Worm (Caenorhabditis elegans) whole organism, L1 larva: ENCODE results near the gene nspe-7.

Experiments
- C04F5.9 ChIP-seq: sonication (generic microtip); optimal IDR thresholded peaks from 2 replicates; lab custom pipeline; 2016; ENCODE audit warnings: missing genetic modification characterization, missing compliant biosample characterization
- C34B4.2 ChIP-seq: sonication (generic microtip); optimal IDR thresholded peaks from 2 replicates; lab custom pipeline; 2017; ENCODE audit warnings: mild to moderate bottlenecking, missing genetic modification characterization, missing compliant biosample characterization
- Y116A8C.19 ChIP-seq: sonication (generic microtip); optimal IDR thresholded peaks from 2 replicates; lab custom pipeline; 2016; ENCODE audit warnings: missing compliant biosample characterization, missing genetic modification characterization, borderline replicate concordance
- aha-1 ChIP-seq: fragments of 150-350 bp; optimal IDR thresholded peaks from 2 replicates; lab custom pipeline; 2014; ENCODE audit warnings: missing biosample characterization, missing genetic modification characterization
- alr-1 ChIP-seq: fragments of 200-800 bp; sonication (Bioruptor generic); optimal IDR thresholded peaks from 2 replicates; lab custom pipeline; 2018; ENCODE audit warnings: borderline replicate concordance, mild to moderate bottlenecking, missing genetic modification characterization, missing compliant biosample characterization
- ama-1 ChIP-seq: fragments of 150-350 bp; optimal IDR thresholded peaks from 2 replicates; lab custom pipeline; 2014
- blmp-1 ChIP-seq: fragments of 150-350 bp; optimal IDR thresholded peaks from 2 replicates; lab custom pipeline; 2014; ENCODE audit warnings: missing biosample characterization, missing genetic modification characterization
- ceh-82 ChIP-seq, 3 experiments: fragments of 150-350 bp in 1 of 3; sonication (generic microtip) in 2 of 3; optimal IDR thresholded peaks; 2 replicates each; lab custom pipeline; 2014 to 2017; ENCODE audit warnings: missing biosample characterization in 3 of 3, missing genetic modification characterization in 3 of 3
- ceh-88 ChIP-seq: fragments of 200-800 bp; sonication (Bioruptor generic); IDR thresholded peaks from 2 replicates; pipeline ENCODE4 v1.3.6; 2022; ENCODE audit warnings: missing genetic modification characterization, missing compliant biosample characterization
- ceh-90 ChIP-seq: sonication (generic microtip); optimal IDR thresholded peaks from 2 replicates; lab custom pipeline; 2016; ENCODE audit warnings: missing genetic modification characterization, missing compliant biosample characterization
- ces-1 ChIP-seq: fragments of 150-350 bp; optimal IDR thresholded peaks from 2 replicates; lab custom pipeline; 2014; ENCODE audit warnings: missing biosample characterization, missing genetic modification reagents, missing genetic modification characterization
- egl-13 ChIP-seq: sonication (generic microtip); optimal IDR thresholded peaks from 2 replicates; lab custom pipeline; 2016; ENCODE audit warnings: missing genotype, missing genetic modification reagents, missing genetic modification characterization, missing compliant biosample characterization
- egl-27 ChIP-seq, 2 experiments: fragments of 150-350 bp in 1 of 2; sonication (generic microtip); optimal IDR thresholded peaks; 3 replicates each; lab custom pipeline; 2017 to 2018; ENCODE audit warnings: missing biosample characterization in 2 of 2, missing genetic modification characterization in 2 of 2, missing genetic modification reagents in 2 of 2
- elt-3 ChIP-seq, 6 experiments: fragments of 150-350 bp in 1 of 6; sonication (generic microtip); optimal IDR thresholded peaks; 2 replicates each; lab custom pipeline; 2017 to 2018; ENCODE audit warnings: missing biosample characterization in 6 of 6, missing genetic modification characterization in 6 of 6, inconsistent platforms in 1 of 6
- ets-5 ChIP-seq: fragments of 200-800 bp; sonication (Bioruptor generic); IDR thresholded peaks from 2 replicates; pipeline ENCODE4 v1.3.6; 2022; ENCODE audit warnings: missing genetic modification characterization, missing compliant biosample characterization
- fkh-10 ChIP-seq: sonication (generic microtip); optimal IDR thresholded peaks from 2 replicates; lab custom pipeline; 2017; ENCODE audit warnings: missing biosample characterization, missing genetic modification reagents, missing genetic modification characterization
- fos-1 ChIP-seq: fragments of 150-350 bp; optimal IDR thresholded peaks from 2 replicates; lab custom pipeline; 2014; ENCODE audit warnings: missing biosample characterization, missing genetic modification characterization
- hlh-17 ChIP-seq: fragments of 200-800 bp; sonication (Bioruptor generic); optimal IDR thresholded peaks from 2 replicates; lab custom pipeline; 2018; ENCODE audit warnings: missing genetic modification characterization, mild to moderate bottlenecking, missing compliant biosample characterization, moderate library complexity, borderline replicate concordance
- hpl-2 ChIP-seq: fragments of 150-350 bp; optimal IDR thresholded peaks from 2 replicates; lab custom pipeline; 2014; ENCODE audit warnings: missing biosample characterization, missing genetic modification reagents, missing genetic modification characterization
- isw-1 ChIP-seq: fragments of 200-800 bp; sonication (Bioruptor generic); IDR thresholded peaks from 2 replicates; pipeline ENCODE4 v1.3.6; 2022; ENCODE audit warnings: missing genetic modification characterization, missing compliant biosample characterization
- lin-13 ChIP-seq: fragments of 150-350 bp; optimal IDR thresholded peaks from 2 replicates; lab custom pipeline; 2014; ENCODE audit warnings: missing biosample characterization, missing genetic modification reagents, missing genetic modification characterization
- lin-14 ChIP-seq: fragments of 200-800 bp; sonication (Bioruptor generic); optimal IDR thresholded peaks from 2 replicates; lab custom pipeline; 2018; ENCODE audit warnings: mild to moderate bottlenecking, missing genetic modification characterization, moderate library complexity, missing compliant biosample characterization
- lin-35 ChIP-seq, 2 experiments: fragments of 150-350 bp; optimal IDR thresholded peaks; 2 replicates each; lab custom pipeline; 2014; ENCODE audit warnings: missing biosample characterization in 2 of 2, missing genetic modification characterization in 2 of 2, missing genetic modification reagents in 2 of 2
- lin-39 ChIP-seq: fragments of 150-350 bp; optimal IDR thresholded peaks from 2 replicates; lab custom pipeline; 2014; ENCODE audit warnings: missing biosample characterization, missing genetic modification reagents, missing genetic modification characterization
- lsy-2 ChIP-seq, 2 experiments: fragments of 150-350 bp; optimal IDR thresholded peaks; 2 replicates each; lab custom pipeline; 2014; ENCODE audit warnings: missing biosample characterization in 2 of 2, missing genetic modification characterization in 2 of 2
- mef-2 ChIP-seq: fragments of 150-350 bp; optimal IDR thresholded peaks from 2 replicates; lab custom pipeline; 2014; ENCODE audit warnings: missing biosample characterization, missing genetic modification characterization
- mep-1 ChIP-seq: fragments of 150-350 bp; optimal IDR thresholded peaks from 2 replicates; lab custom pipeline; 2014; ENCODE audit warnings: missing biosample characterization, missing genetic modification characterization
- nhr-11 ChIP-seq: fragments of 150-350 bp; optimal IDR thresholded peaks from 2 replicates; lab custom pipeline; 2014; ENCODE audit warnings: missing biosample characterization, missing genetic modification characterization
- nhr-20 ChIP-seq: sonication (generic microtip); optimal IDR thresholded peaks from 2 replicates; lab custom pipeline; 2016; ENCODE audit warnings: mild to moderate bottlenecking, missing genetic modification characterization, missing compliant biosample characterization
- nhr-237 ChIP-seq: fragments of 150-350 bp; optimal IDR thresholded peaks from 2 replicates; lab custom pipeline; 2014; ENCODE audit warnings: missing biosample characterization, missing genetic modification characterization
- nhr-71 ChIP-seq: sonication (generic microtip); optimal IDR thresholded peaks from 2 replicates; lab custom pipeline; 2016; ENCODE audit warnings: mild to moderate bottlenecking, missing genetic modification characterization, moderate library complexity, missing compliant biosample characterization
- nhr-76 ChIP-seq: sonication (generic microtip); optimal IDR thresholded peaks from 2 replicates; lab custom pipeline; 2017; ENCODE audit warnings: missing biosample characterization, missing genetic modification characterization
- nhr-77 ChIP-seq: fragments of 150-350 bp; optimal IDR thresholded peaks from 2 replicates; lab custom pipeline; 2014; ENCODE audit warnings: missing biosample characterization, missing genetic modification characterization
- pag-3 ChIP-seq: sonication (generic microtip); optimal IDR thresholded peaks from 2 replicates; lab custom pipeline; 2017; ENCODE audit warnings: missing genetic modification characterization, mild to moderate bottlenecking, missing compliant biosample characterization, antibody characterized with exemption, borderline replicate concordance; ENCODE audit not compliant: insufficient read depth
- pqm-1 ChIP-seq: sonication (generic microtip); optimal IDR thresholded peaks from 3 replicates; lab custom pipeline; 2017; ENCODE audit warnings: missing biosample characterization, missing genetic modification characterization
- rnt-1 ChIP-seq: sonication (generic microtip); optimal IDR thresholded peaks from 2 replicates; lab custom pipeline; 2016; ENCODE audit warnings: mild to moderate bottlenecking, missing genetic modification characterization, moderate library complexity, missing compliant biosample characterization
- skn-1 ChIP-seq: fragments of 150-350 bp; optimal IDR thresholded peaks from 2 replicates; lab custom pipeline; 2014; ENCODE audit warnings: missing biosample characterization, missing genetic modification characterization
- snu-23 ChIP-seq: sonication (generic microtip); optimal IDR thresholded peaks from 2 replicates; lab custom pipeline; 2016; ENCODE audit warnings: missing genetic modification characterization, missing compliant biosample characterization
- swsn-7 ChIP-seq: sonication (generic microtip); optimal IDR thresholded peaks from 2 replicates; lab custom pipeline; 2016; ENCODE audit warnings: missing genetic modification characterization, missing compliant biosample characterization
- unc-30 ChIP-seq: sonication (generic microtip); optimal IDR thresholded peaks from 2 replicates; lab custom pipeline; 2017; ENCODE audit warnings: missing biosample characterization, missing genetic modification characterization
- unc-62 ChIP-seq: fragments of 150-350 bp; optimal IDR thresholded peaks from 2 replicates; lab custom pipeline; 2014; ENCODE audit warnings: missing biosample characterization, missing genetic modification reagents, missing genetic modification characterization
- unc-86 ChIP-seq: sonication (generic microtip); optimal IDR thresholded peaks from 2 replicates; lab custom pipeline; 2016; ENCODE audit warnings: missing genetic modification characterization, missing compliant biosample characterization
- unc-98 ChIP-seq: fragments of 200-800 bp; sonication (Bioruptor generic); IDR thresholded peaks from 2 replicates; pipeline ENCODE4 v1.3.6; 2022; ENCODE audit warnings: missing genetic modification characterization, missing compliant biosample characterization
- xbp-1 ChIP-seq: sonication (generic microtip); optimal IDR thresholded peaks from 2 replicates; lab custom pipeline; 2016; ENCODE audit warnings: missing genetic modification characterization, missing compliant biosample characterization
- zip-4 ChIP-seq: fragments of 200-800 bp; sonication (Bioruptor generic); optimal IDR thresholded peaks from 2 replicates; lab custom pipeline; 2018; ENCODE audit warnings: mild to moderate bottlenecking, missing genetic modification characterization, moderate library complexity, missing compliant biosample characterization
- ztf-4 ChIP-seq: fragments of 150-350 bp; optimal IDR thresholded peaks from 2 replicates; lab custom pipeline; 2014; ENCODE audit warnings: missing biosample characterization, missing genetic modification characterization

Gene nspe-7

DNA sequence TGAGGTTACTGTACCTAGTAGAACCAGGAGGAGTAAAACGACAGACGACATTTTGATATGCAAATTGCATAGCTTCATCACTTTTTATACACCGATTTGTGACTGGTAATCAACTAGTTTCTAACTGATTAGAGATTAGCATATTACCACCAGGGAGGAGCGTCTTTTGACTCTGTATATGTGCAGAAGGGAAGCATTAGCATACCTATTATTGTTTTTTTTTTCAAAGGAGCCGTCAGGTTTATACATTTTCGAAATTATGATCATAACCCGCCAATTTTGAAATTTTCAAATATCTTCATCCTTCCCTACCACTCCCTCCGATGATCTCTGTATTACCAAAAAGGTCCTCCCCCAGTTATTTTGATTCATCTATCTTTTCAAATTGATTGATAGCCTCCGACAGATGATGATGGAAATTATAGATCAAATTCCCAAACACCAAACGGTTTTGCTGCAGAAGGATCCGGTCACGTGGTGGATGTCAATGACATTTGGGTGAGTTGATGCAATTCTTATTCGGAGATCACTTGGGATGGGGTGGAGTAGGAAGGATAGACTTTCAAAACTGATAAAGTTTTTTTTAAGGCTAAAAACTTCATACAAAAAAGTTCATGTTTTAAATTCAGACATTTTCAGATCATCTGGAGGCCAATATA lies 5.0 kb upstream of the nspe-7 start, which contains the start of gene nspe-8 (continued):
- TF ChIP-seq swsn-7 (tag; lab: Kevin White, UChicago), result no peak
- TF ChIP-seq xbp-1 (tag; lab: Kevin White, UChicago), result no peak
- TF ChIP-seq egl-13, result no peak
- no peak for TF ChIP-seq C34B4.2
- no peak for TF ChIP-seq alr-1 (tag; lab: Kevin White, UChicago)
- TF ChIP-seq nhr-71, result peak; percentile 81
- no peak for TF ChIP-seq pqm-1 (tag; lab: Kevin White, UChicago)
- TF ChIP-seq ces-1 (GFP tag; lab: Kevin White, UChicago), result no peak
- no peak for TF ChIP-seq egl-27 (tag; optimal IDR thresholded peaks at IDR 0.05; lab: Kevin White, UChicago)
- TF ChIP-seq ceh-82 (tag; optimal IDR thresholded peaks at IDR 0.05; lab: Kevin White, UChicago), result no peak
- no peak for TF ChIP-seq ama-1
- TF ChIP-seq Y116A8C.19 (tag; lab: Kevin White, UChicago), result no peak
- TF ChIP-seq ceh-88 (GFP tag; lab: Robert Waterston, UW), result no peak
- TF ChIP-seq fkh-10, result no peak
- peak; percentile 24 for TF ChIP-seq lin-39 (tag; lab: Kevin White, UChicago)
- no peak for TF ChIP-seq rnt-1 (tag; lab: Kevin White, UChicago)
- TF ChIP-seq blmp-1 (tag; lab: Kevin White, UChicago), result peak; percentile 38
- no peak for TF ChIP-seq mep-1 (tag; lab: Kevin White, UChicago)
- peak; percentile 70 for TF ChIP-seq lin-14 (GFP tag; lab: Kevin White, UChicago)
- no peak for TF ChIP-seq mef-2 (tag; lab: Kevin White, UChicago)
- no peak for TF ChIP-seq ztf-4 (tag; lab: Kevin White, UChicago)
- no peak for TF ChIP-seq nhr-237 (tag; lab: Kevin White, UChicago)
- TF ChIP-seq isw-1 (GFP tag; lab: Robert Waterston, UW), result no peak
- TF ChIP-seq lin-35 (GFP tag; optimal IDR thresholded peaks at IDR 0.05; lab: Kevin White, UChicago), result peak in 1 of 2 experiments; percentile 65
- TF ChIP-seq nhr-77 (tag; lab: Kevin White, UChicago), result no peak
- no peak for TF ChIP-seq nhr-11 (tag; lab: Kevin White, UChicago)
- TF ChIP-seq hpl-2, result no peak
- no peak for TF ChIP-seq aha-1 (tag; lab: Kevin White, UChicago)
- no peak for TF ChIP-seq ceh-90 (tag; lab: Kevin White, UChicago)
- no peak for TF ChIP-seq lsy-2 (tag; optimal IDR thresholded peaks at IDR 0.05; lab: Kevin White, UChicago)
- TF ChIP-seq pag-3 (tag; lab: Kevin White, UChicago), result no peak
- no peak for TF ChIP-seq unc-62
- TF ChIP-seq unc-86, result no peak
- no peak for TF ChIP-seq skn-1 (tag; lab: Kevin White, UChicago)
- no peak for TF ChIP-seq C04F5.9
- no peak for TF ChIP-seq hlh-17 (GFP tag; lab: Kevin White, UChicago)
- peak; percentile 63 for TF ChIP-seq snu-23 (GFP tag; lab: Kevin White, UChicago)
- TF ChIP-seq unc-30 (tag; lab: Kevin White, UChicago), result no peak
- TF ChIP-seq ets-5 (GFP tag; lab: Robert Waterston, UW), result no peak
- TF ChIP-seq lin-13, result no peak
- TF ChIP-seq elt-3 (tag; optimal IDR thresholded peaks at IDR 0.05; lab: Kevin White, UChicago), result peak in 5 of 6 experiments; percentile 60 to 86 (median 75)
- TF ChIP-seq unc-98, result no peak
- peak; percentile 90 for TF ChIP-seq nhr-20
- no peak for TF ChIP-seq nhr-76 (tag; lab: Kevin White, UChicago)
- no peak for TF ChIP-seq fos-1 (tag; lab: Kevin White, UChicago)
- TF ChIP-seq zip-4 (GFP tag; lab: Kevin White, UChicago), result no peak
